Worm (Caenorhabditis elegans): ENCODE results near the gene ssp-33.

DNA sequence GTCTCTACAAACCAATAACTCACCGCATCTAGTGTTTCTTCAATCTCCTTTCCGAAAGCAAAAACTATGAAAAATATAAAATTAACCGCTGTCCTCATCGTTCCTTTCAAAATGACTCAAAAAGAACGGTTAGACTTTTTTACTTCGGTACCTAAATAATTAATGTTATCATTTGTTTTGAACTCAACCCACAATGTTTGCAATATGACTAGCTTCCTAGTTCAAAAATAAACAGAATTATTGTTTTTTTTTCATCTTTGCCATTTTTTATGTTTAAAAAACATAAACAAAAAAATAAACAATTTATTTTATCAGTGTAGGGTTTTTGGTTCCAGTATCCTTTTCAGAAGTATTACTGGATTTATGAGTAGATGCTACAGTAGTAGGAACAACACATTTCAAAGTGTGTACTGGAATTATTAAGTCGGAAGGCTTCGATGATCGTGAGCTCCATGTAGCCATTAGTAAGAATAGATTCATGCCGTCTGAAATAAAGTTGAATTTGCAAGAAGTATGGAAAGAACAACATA, 37.5 kb downstream of the ssp-33 start, which contains the start of the genes lipl-8 and Y50E8A.22:
- TF ChIP-seq ama-1 (optimal IDR thresholded peaks at IDR 0.05), result no peak
- TF ChIP-seq ceh-36 (tag; optimal IDR thresholded peaks at IDR 0.05), result no peak
- no peak for TF ChIP-seq scrt-1 (GFP tag; IDR thresholded peaks at IDR 0.05)
- TF ChIP-seq tra-4 (tag; optimal IDR thresholded peaks at IDR 0.05), result no peak
- TF ChIP-seq tbx-11 (GFP tag; IDR thresholded peaks at IDR 0.05), result no peak
- TF ChIP-seq flt-1 (GFP tag; IDR thresholded peaks at IDR 0.05), result no peak
- TF ChIP-seq sea-1 (GFP tag; conservative IDR thresholded peaks at IDR 0.05), result no peak
- no peak for TF ChIP-seq hnd-1 (tag; optimal IDR thresholded peaks at IDR 0.05)
- no peak for TF ChIP-seq aly-1 (tag; optimal IDR thresholded peaks at IDR 0.05)
- TF ChIP-seq hmbx-1 (tag; optimal IDR thresholded peaks at IDR 0.05), result no peak

Data from whole organism, early embryonic.